Fruit fly (Drosophila melanogaster) whole organism, embryonic: ENCODE data around the gene Sec24CD.

ENCODE experiments used
- B-H1 ChIP-seq: fragments of 200-800 bp; sonication (Bioruptor generic); IDR thresholded peaks from 3 replicates; pipeline ENCODE4 v1.3.6; 2022; ENCODE audit warnings: missing biosample characterization, missing genetic modification characterization
- CG10274 ChIP-seq: fragments of 200-800 bp; sonication (Bioruptor generic); optimal IDR thresholded peaks from 3 replicates; lab custom pipeline; 2017; ENCODE audit warnings: missing biosample characterization, mild to moderate bottlenecking, missing genetic modification characterization
- CG11085 ChIP-seq: fragments of 200-800 bp; sonication (Bioruptor generic); IDR thresholded peaks from 2 replicates; pipeline ENCODE4 v1.3.6; 2022; ENCODE audit warnings: missing biosample characterization, missing genetic modification characterization
- CG11723 ChIP-seq: fragments of 200-800 bp; sonication (Bioruptor generic); optimal IDR thresholded peaks from 2 replicates; lab custom pipeline; 2017; ENCODE audit warnings: missing biosample characterization, mild to moderate bottlenecking, missing genetic modification characterization
- CG12391 ChIP-seq: fragments of 200-800 bp; sonication (Bioruptor generic); optimal IDR thresholded peaks from 3 replicates; lab custom pipeline; 2018; ENCODE audit warnings: missing biosample characterization, mild to moderate bottlenecking, missing genetic modification characterization, moderate library complexity
- CG17186 ChIP-seq: fragments of 200-800 bp; sonication (Bioruptor generic); optimal IDR thresholded peaks from 3 replicates; lab custom pipeline; 2017; ENCODE audit warnings: missing biosample characterization, missing genetic modification reagents, missing genetic modification characterization
- CG17568 ChIP-seq: fragments of 200-800 bp; sonication (Bioruptor generic); optimal IDR thresholded peaks from 2 replicates; lab custom pipeline; 2018; ENCODE audit warnings: missing biosample characterization, mild to moderate bottlenecking, missing genetic modification characterization, moderate library complexity
- CG2199 ChIP-seq: fragments of 200-800 bp; sonication (Bioruptor generic); IDR thresholded peaks from 3 replicates; pipeline ENCODE4 v1.3.6; 2022; ENCODE audit warnings: missing biosample characterization, missing genetic modification characterization
- CG2202 ChIP-seq: fragments of 200-800 bp; sonication (Bioruptor generic); optimal IDR thresholded peaks from 2 replicates; lab custom pipeline; 2018; ENCODE audit warnings: missing biosample characterization, mild to moderate bottlenecking, missing genetic modification characterization
- CG31224 ChIP-seq: fragments of 200-800 bp; sonication (Bioruptor generic); IDR thresholded peaks from 2 replicates; pipeline ENCODE4 v1.3.6; 2022; ENCODE audit warnings: missing biosample characterization, missing genetic modification characterization
- CG31388 ChIP-seq: fragments of 200-800 bp; sonication (Bioruptor generic); optimal IDR thresholded peaks from 2 replicates; lab custom pipeline; 2016; ENCODE audit warnings: missing biosample characterization, missing genetic modification characterization
- CG4328 ChIP-seq: fragments of 200-800 bp; sonication (Bioruptor generic); optimal IDR thresholded peaks from 3 replicates; lab custom pipeline; 2017; ENCODE audit warnings: missing biosample characterization, missing genetic modification reagents, missing genetic modification characterization
- CG4360 ChIP-seq: fragments of 200-800 bp; sonication (Bioruptor generic); IDR thresholded peaks from 2 replicates; pipeline ENCODE4 v1.3.6; 2022; ENCODE audit warnings: missing biosample characterization, missing genetic modification characterization
- CG7987 ChIP-seq: fragments of 200-800 bp; sonication (Bioruptor generic); optimal IDR thresholded peaks from 2 replicates; lab custom pipeline; 2018; ENCODE audit warnings: missing biosample characterization, mild to moderate bottlenecking, missing genetic modification characterization, moderate library complexity
- HLHmδ ChIP-seq: fragments of 200-800 bp; sonication (Bioruptor generic); optimal IDR thresholded peaks from 2 replicates; lab custom pipeline; 2018; ENCODE audit warnings: missing biosample characterization, mild to moderate bottlenecking, missing genetic modification characterization, moderate library complexity
- HmgD ChIP-seq: fragments of 200-800 bp; sonication (Bioruptor generic); optimal IDR thresholded peaks from 3 replicates; lab custom pipeline; 2016; ENCODE audit warnings: missing biosample characterization, missing genetic modification characterization
- NC2α ChIP-seq: fragments of 200-800 bp; sonication (Bioruptor generic); optimal IDR thresholded peaks from 2 replicates; lab custom pipeline; 2016; ENCODE audit warnings: missing biosample characterization, missing genetic modification characterization
- Ptx1 ChIP-seq: fragments of 200-800 bp; sonication (Bioruptor generic); IDR thresholded peaks from 2 replicates; pipeline ENCODE4 v1.3.6; 2022; ENCODE audit warnings: missing biosample characterization, missing genetic modification characterization
- Six4 ChIP-seq: fragments of 200-800 bp; sonication (Bioruptor generic); optimal IDR thresholded peaks from 2 replicates; lab custom pipeline; 2016; ENCODE audit warnings: missing biosample characterization, missing genetic modification characterization
- Sry-δ ChIP-seq: fragments of 200-800 bp; sonication (Bioruptor generic); optimal IDR thresholded peaks from 2 replicates; lab custom pipeline; 2016; ENCODE audit warnings: missing biosample characterization, missing genetic modification characterization
- Usf ChIP-seq: fragments of 200-800 bp; sonication (Bioruptor generic); optimal IDR thresholded peaks from 2 replicates; lab custom pipeline; 2017; ENCODE audit warnings: missing genotype, missing biosample characterization, missing genetic modification characterization
- Xrp1 ChIP-seq: fragments of 200-800 bp; sonication (Bioruptor generic); IDR thresholded peaks from 2 replicates; pipeline ENCODE4 v1.3.6; 2022; ENCODE audit warnings: missing biosample characterization, missing genetic modification characterization
- ac ChIP-seq: fragments of 200-800 bp; sonication (Bioruptor generic); optimal IDR thresholded peaks from 3 replicates; lab custom pipeline; 2017; ENCODE audit warnings: missing biosample characterization, mild to moderate bottlenecking, missing genetic modification characterization
- ash1 ChIP-seq: fragments of 200-800 bp; sonication (Bioruptor generic); optimal IDR thresholded peaks from 2 replicates; lab custom pipeline; 2018; ENCODE audit warnings: missing biosample characterization, mild to moderate bottlenecking, missing genetic modification characterization
- ato ChIP-seq: fragments of 200-800 bp; sonication (Bioruptor generic); IDR thresholded peaks from 2 replicates; pipeline ENCODE4 v1.3.6; 2022; ENCODE audit warnings: missing biosample characterization, missing genetic modification characterization; ENCODE audit not compliant: partially characterized antibody
- cg ChIP-seq: fragments of 200-800 bp; sonication (Bioruptor generic); optimal IDR thresholded peaks from 3 replicates; lab custom pipeline; 2019; ENCODE audit warnings: missing biosample characterization, mild to moderate bottlenecking, missing genetic modification characterization, moderate library complexity
- corto ChIP-seq: fragments of 200-800 bp; sonication (Bioruptor generic); optimal IDR thresholded peaks from 2 replicates; lab custom pipeline; 2016; ENCODE audit warnings: missing biosample characterization, mild to moderate bottlenecking, missing genetic modification characterization, moderate library complexity
- cwo ChIP-seq: fragments of 200-800 bp; sonication (Bioruptor generic); optimal IDR thresholded peaks from 3 replicates; lab custom pipeline; 2017; ENCODE audit warnings: missing biosample characterization, missing genetic modification characterization, mild to moderate bottlenecking, moderate library complexity, missing genetic modification reagents
- da ChIP-seq: fragments of 200-800 bp; sonication (Bioruptor generic); optimal IDR thresholded peaks from 2 replicates; lab custom pipeline; 2016; ENCODE audit warnings: missing biosample characterization, missing genetic modification characterization
- danr ChIP-seq: fragments of 200-800 bp; sonication (Bioruptor generic); IDR thresholded peaks from 2 replicates; pipeline ENCODE4 v1.3.6; 2022; ENCODE audit warnings: missing biosample characterization, missing genetic modification characterization
- fd3F ChIP-seq: fragments of 200-800 bp; sonication (Bioruptor generic); optimal IDR thresholded peaks from 2 replicates; lab custom pipeline; 2018; ENCODE audit warnings: missing biosample characterization, mild to moderate bottlenecking, missing genetic modification characterization, moderate library complexity
- ftz-f1 ChIP-seq: fragments of 200-800 bp; sonication (Bioruptor generic); optimal IDR thresholded peaks from 2 replicates; lab custom pipeline; 2016; ENCODE audit warnings: missing biosample characterization, missing genetic modification characterization
- fu2 ChIP-seq: fragments of 200-800 bp; sonication (Bioruptor generic); optimal IDR thresholded peaks from 2 replicates; lab custom pipeline; 2016; ENCODE audit warnings: missing biosample characterization, missing genetic modification characterization
- hbn ChIP-seq: fragments of 200-800 bp; sonication (Bioruptor generic); IDR thresholded peaks from 2 replicates; pipeline ENCODE4 v1.3.6; 2022; ENCODE audit warnings: missing biosample characterization, missing genetic modification characterization; ENCODE audit not compliant: partially characterized antibody
- knrl ChIP-seq: fragments of 200-800 bp; sonication (Bioruptor generic); IDR thresholded peaks from 3 replicates; pipeline ENCODE4 v1.3.6; 2022; ENCODE audit warnings: missing biosample characterization, missing genetic modification characterization; ENCODE audit not compliant: partially characterized antibody
- lmd ChIP-seq: fragments of 200-800 bp; sonication (Bioruptor generic); IDR thresholded peaks from 2 replicates; pipeline ENCODE4 v1.3.6; 2022; ENCODE audit warnings: missing biosample characterization, missing genetic modification characterization
- lov ChIP-seq, 2 experiments: fragments of 200-800 bp in 1 of 2; fragments of >200 bp in 1 of 2; sonication (Bioruptor generic) in 1 of 2; IDR thresholded peaks in 1 of 2; optimal IDR thresholded peaks in 1 of 2; 2 replicates in 1 of 2; 3 replicates in 1 of 2; pipeline versions ENCODE4 v1.3.6 to Lab custom; 2017 to 2022; ENCODE audit warnings: missing biosample characterization in 1 of 2, missing genetic modification characterization in 1 of 2
- mld ChIP-seq: fragments of 200-800 bp; sonication (Bioruptor generic); IDR thresholded peaks from 3 replicates; pipeline ENCODE4 v1.3.6; 2022; ENCODE audit warnings: missing biosample characterization, missing genetic modification characterization; ENCODE audit not compliant: partially characterized antibody
- nmo ChIP-seq: fragments of 200-800 bp; sonication (Bioruptor generic); optimal IDR thresholded peaks from 2 replicates; lab custom pipeline; 2018; ENCODE audit warnings: missing biosample characterization, mild to moderate bottlenecking, missing genetic modification characterization, moderate library complexity
- peb ChIP-seq: fragments of 200-800 bp; sonication (Bioruptor generic); IDR thresholded peaks from 2 replicates; pipeline ENCODE4 v1.3.6; 2022; ENCODE audit warnings: missing biosample characterization, missing genetic modification characterization
- pnt ChIP-seq: fragments of 200-800 bp; sonication (Bioruptor generic); optimal IDR thresholded peaks from 3 replicates; lab custom pipeline; 2016; ENCODE audit warnings: missing biosample characterization, missing genetic modification characterization
- sima ChIP-seq: fragments of 200-800 bp; sonication (Bioruptor generic); optimal IDR thresholded peaks from 2 replicates; lab custom pipeline; 2016; ENCODE audit warnings: missing biosample characterization, missing genetic modification characterization
- stwl ChIP-seq: fragments of 200-800 bp; sonication (Bioruptor generic); optimal IDR thresholded peaks from 3 replicates; lab custom pipeline; 2018; ENCODE audit warnings: missing biosample characterization, mild to moderate bottlenecking, missing genetic modification characterization, moderate library complexity
- tio ChIP-seq: fragments of 200-800 bp; sonication (Bioruptor generic); optimal IDR thresholded peaks from 2 replicates; lab custom pipeline; 2017; ENCODE audit warnings: missing biosample characterization, missing genetic modification characterization, inconsistent platforms
- tna ChIP-seq: fragments of 200-800 bp; sonication (Bioruptor generic); IDR thresholded peaks from 2 replicates; pipeline ENCODE4 v1.3.6; 2022; ENCODE audit warnings: missing biosample characterization, missing genetic modification characterization; ENCODE audit not compliant: partially characterized antibody
- vfl ChIP-seq: fragments of 200-800 bp; sonication (Bioruptor generic); optimal IDR thresholded peaks from 2 replicates; lab custom pipeline; 2016; ENCODE audit warnings: missing biosample characterization, missing genetic modification characterization
- wor ChIP-seq: fragments of 200-800 bp; sonication (Bioruptor generic); IDR thresholded peaks from 2 replicates; pipeline ENCODE4 v1.3.6; 2022; ENCODE audit warnings: missing biosample characterization, missing genetic modification characterization
- zen ChIP-seq: fragments of 200-800 bp; sonication (Bioruptor generic); optimal IDR thresholded peaks from 3 replicates; lab custom pipeline; 2018; ENCODE audit warnings: missing biosample characterization, mild to moderate bottlenecking, missing genetic modification characterization, moderate library complexity
- zfh2 ChIP-seq: fragments of 200-800 bp; sonication (Bioruptor generic); optimal IDR thresholded peaks from 2 replicates; lab custom pipeline; 2016; ENCODE audit warnings: missing biosample characterization, missing genetic modification characterization

Sec24CD gene

DNA sequence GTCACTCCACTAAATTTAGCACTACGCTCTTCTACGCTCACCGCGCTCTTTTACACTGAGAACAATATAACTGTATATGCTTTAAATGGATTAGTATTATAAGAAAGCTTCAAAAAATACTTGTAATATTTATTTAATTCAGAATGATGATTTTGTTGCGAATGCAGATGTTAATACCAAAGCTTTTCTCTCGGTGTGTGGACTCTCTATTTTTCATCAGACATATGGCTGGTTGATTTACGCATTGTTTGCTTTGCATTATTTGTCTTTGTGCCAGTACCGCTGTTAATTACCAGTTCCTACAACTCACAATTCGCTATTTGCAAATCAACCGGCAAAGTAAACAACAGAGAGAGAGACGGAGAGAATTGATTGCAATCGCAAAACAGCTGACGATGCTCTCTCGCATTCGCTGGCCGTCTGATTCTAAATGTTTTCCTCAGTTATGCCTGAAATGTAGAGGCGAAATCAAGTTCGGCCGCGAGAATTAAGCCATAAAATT lies 14.9 kb downstream of the Sec24CD start (continued):
- peak; percentile 81 for TF ChIP-seq HmgD (GFP tag; lab: Kevin White, UChicago)
- peak; percentile 91 for TF ChIP-seq cwo (GFP tag; lab: Kevin White, UChicago)
- TF ChIP-seq fu2 (GFP tag; lab: Kevin White, UChicago) = peak; percentile 95
- TF ChIP-seq tna (GFP tag; lab: Robert Waterston, UW) = no peak
- no peak for TF ChIP-seq lov (optimal IDR thresholded peaks at IDR 0.05; lab: Kevin White, UChicago)
- peak; percentile 97 for TF ChIP-seq lov (GFP tag; IDR thresholded peaks at IDR 0.05; lab: Robert Waterston, UW)
- peak; percentile 94 for TF ChIP-seq CG31224 (GFP tag; lab: Robert Waterston, UW)
- TF ChIP-seq sima (GFP tag; lab: Kevin White, UChicago) = peak; percentile 84
- TF ChIP-seq CG12391 (tag; lab: Kevin White, UChicago) = peak; percentile 98
- peak; percentile 97 for TF ChIP-seq B-H1
- peak; percentile 93 for TF ChIP-seq CG17568 (GFP tag; lab: Kevin White, UChicago)
- TF ChIP-seq CG17186 (GFP tag; lab: Kevin White, UChicago) = peak; percentile 66
- TF ChIP-seq vfl (GFP tag; lab: Kevin White, UChicago) = peak; percentile 96
- peak; percentile 95 for TF ChIP-seq corto (GFP tag; lab: Kevin White, UChicago)
- peak; percentile 88 for TF ChIP-seq pnt
- peak; percentile 80 for TF ChIP-seq CG4360 (GFP tag; lab: Robert Waterston, UW)
- peak; percentile 96 for TF ChIP-seq danr (GFP tag; lab: Robert Waterston, UW)
- peak; percentile 93 for TF ChIP-seq peb (GFP tag; lab: Robert Waterston, UW)
- TF ChIP-seq Sry-δ (GFP tag; lab: Kevin White, UChicago) = peak; percentile 51
- peak; percentile 76 for TF ChIP-seq ash1 (GFP tag; lab: Kevin White, UChicago)
- TF ChIP-seq HLHmδ (GFP tag; lab: Kevin White, UChicago) = no peak
- peak; percentile 95 for TF ChIP-seq nmo (GFP tag; lab: Kevin White, UChicago)
- peak; percentile 98 for TF ChIP-seq Xrp1 (GFP tag; lab: Robert Waterston, UW)
- no peak for TF ChIP-seq mld (GFP tag; lab: Robert Waterston, UW)
- TF ChIP-seq CG10274 (GFP tag; lab: Kevin White, UChicago) = peak; percentile 83
- peak; percentile 16 for TF ChIP-seq stwl
- TF ChIP-seq da (GFP tag; lab: Kevin White, UChicago) = peak; percentile 84
- peak; percentile 98 for TF ChIP-seq lmd (GFP tag; lab: Robert Waterston, UW)
- peak; percentile 68 for TF ChIP-seq ftz-f1 (GFP tag; lab: Kevin White, UChicago)
- no peak for TF ChIP-seq hbn (GFP tag; lab: Robert Waterston, UW)
- peak; percentile 97 for TF ChIP-seq tio (GFP tag; lab: Kevin White, UChicago)
- peak; percentile 94 for TF ChIP-seq fd3F (GFP tag; lab: Kevin White, UChicago)
- TF ChIP-seq CG11085 (GFP tag; lab: Robert Waterston, UW) = peak; percentile 95
- peak; percentile 75 for TF ChIP-seq ac (GFP tag; lab: Kevin White, UChicago)
- peak; percentile 94 for TF ChIP-seq zen
- TF ChIP-seq CG4328 = peak; percentile 79
- peak; percentile 89 for TF ChIP-seq CG7987
- peak; percentile 92 for TF ChIP-seq wor (GFP tag; lab: Robert Waterston, UW)
- peak; percentile 95 for TF ChIP-seq zfh2 (GFP tag; lab: Kevin White, UChicago)
- peak; percentile 86 for TF ChIP-seq Usf
- TF ChIP-seq NC2α = peak; percentile 80
- peak; percentile 85 for TF ChIP-seq CG31388 (GFP tag; lab: Kevin White, UChicago)
- peak; percentile 96 for TF ChIP-seq CG2199
- peak; percentile 99 for TF ChIP-seq Ptx1 (GFP tag; lab: Robert Waterston, UW)
- no peak for TF ChIP-seq cg
- TF ChIP-seq knrl (GFP tag; lab: Robert Waterston, UW) = no peak
- peak; percentile 92 for TF ChIP-seq Six4
- TF ChIP-seq ato (GFP tag; lab: Robert Waterston, UW) = no peak
- peak; percentile 94 for TF ChIP-seq CG2202 (tag; lab: Kevin White, UChicago)
- peak; percentile 92 for TF ChIP-seq CG11723
